Worm (Caenorhabditis elegans): ENCODE measurements around the gene asp-1.

DNA sequence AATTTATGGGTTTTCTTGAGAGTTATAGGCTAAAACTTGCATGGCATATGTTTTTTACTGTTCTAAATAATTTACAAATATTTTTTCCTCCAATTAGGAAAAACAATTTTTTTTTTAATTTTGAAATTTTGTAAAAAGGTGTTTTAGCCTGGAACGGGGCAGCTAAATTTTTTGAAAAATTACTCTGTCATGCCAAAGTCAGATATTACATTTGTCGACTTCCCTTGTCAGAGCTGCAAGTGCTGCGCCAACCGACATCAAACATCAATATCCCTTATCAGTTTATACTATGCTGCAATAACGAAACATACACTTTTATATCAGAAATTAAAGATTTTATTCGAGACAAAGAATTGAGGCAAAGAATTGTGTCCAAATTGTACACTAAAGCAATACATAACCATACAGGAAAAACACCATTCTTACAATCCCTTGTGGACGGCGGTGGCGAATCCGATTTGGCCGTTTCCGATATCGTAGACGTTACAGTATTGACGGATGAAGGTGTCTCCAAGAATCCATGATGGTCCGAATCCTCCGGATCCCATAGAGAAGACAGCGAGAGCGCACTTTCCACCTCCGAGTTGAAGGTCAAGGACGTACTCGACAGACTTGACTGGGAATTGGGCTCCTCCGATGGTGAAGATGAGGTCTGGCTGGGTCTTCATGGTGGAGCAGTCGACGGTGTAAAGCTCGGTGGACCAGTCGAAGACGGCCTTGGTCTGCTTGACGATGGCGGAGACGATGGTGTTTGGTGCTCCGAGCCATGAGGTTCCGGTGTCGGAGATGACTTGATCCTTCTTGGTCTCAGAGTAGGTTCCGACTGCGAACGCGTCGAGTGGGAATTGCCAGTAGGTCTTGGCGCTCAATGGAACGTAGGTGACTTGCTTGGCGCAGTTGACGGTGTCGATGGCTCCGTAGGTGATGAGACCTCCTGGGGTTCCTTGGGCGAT is 1.1 kb downstream of the asp-1 start:
- TF ChIP-seq tbx-11 (GFP tag; IDR thresholded peaks at IDR 0.05) (no peak), ama-1 (optimal IDR thresholded peaks at IDR 0.05) (no peak), ceh-13 (GFP tag; optimal IDR thresholded peaks at IDR 0.05) (no peak), F13C5.2 (tag; optimal IDR thresholded peaks at IDR 0.05) (no peak), aly-1 (tag; optimal IDR thresholded peaks at IDR 0.05) (no peak), tra-4 (tag; optimal IDR thresholded peaks at IDR 0.05) (no peak), hnd-1 (tag; optimal IDR thresholded peaks at IDR 0.05) (no peak), scrt-1 (GFP tag; IDR thresholded peaks at IDR 0.05) (no peak), flt-1 (GFP tag; IDR thresholded peaks at IDR 0.05) (no peak)
